Worm (Caenorhabditis elegans) whole organism, early embryonic: ENCODE data around the gene srx-122.

Experiments used
- B0310.2 ChIP-seq: sonication (generic microtip); optimal IDR thresholded peaks from 2 replicates; lab custom pipeline; 2016; ENCODE audit warnings: mild to moderate bottlenecking, missing genetic modification characterization, missing compliant biosample characterization
- aly-1 ChIP-seq: sonication (generic microtip); optimal IDR thresholded peaks from 2 replicates; lab custom pipeline; 2016; ENCODE audit warnings: missing genetic modification characterization, missing compliant biosample characterization
- ama-1 ChIP-seq: fragments of 150-350 bp; optimal IDR thresholded peaks from 2 replicates; lab custom pipeline; 2014
- ceh-13 ChIP-seq: fragments of 200-800 bp; sonication (Bioruptor generic); optimal IDR thresholded peaks from 2 replicates; lab custom pipeline; 2018; ENCODE audit warnings: mild to moderate bottlenecking, missing genetic modification characterization, missing compliant biosample characterization
- ceh-36 ChIP-seq: sonication (generic microtip); optimal IDR thresholded peaks from 2 replicates; lab custom pipeline; 2016; ENCODE audit warnings: missing genetic modification characterization, inconsistent platforms, missing compliant biosample characterization
- ets-7 ChIP-seq: sonication (generic microtip); optimal IDR thresholded peaks from 2 replicates; lab custom pipeline; 2016; ENCODE audit warnings: missing genotype, missing genetic modification characterization, missing compliant biosample characterization
- flt-1 ChIP-seq: fragments of 200-800 bp; sonication (Bioruptor generic); IDR thresholded peaks from 2 replicates; pipeline ENCODE4 v1.3.6; 2022; ENCODE audit warnings: missing genetic modification characterization, missing compliant biosample characterization
- hmbx-1 ChIP-seq: sonication (generic microtip); optimal IDR thresholded peaks from 2 replicates; lab custom pipeline; 2016; ENCODE audit warnings: mild to moderate bottlenecking, missing genetic modification characterization, missing compliant biosample characterization
- pes-1 ChIP-seq: fragments of 200-800 bp; sonication (Bioruptor generic); IDR thresholded peaks from 2 replicates; pipeline ENCODE4 v1.3.6; 2022; ENCODE audit warnings: missing genetic modification reagents, missing genetic modification characterization, missing compliant biosample characterization
- scrt-1 ChIP-seq: fragments of 200-800 bp; sonication (Bioruptor generic); IDR thresholded peaks from 2 replicates; pipeline ENCODE4 v1.3.6; 2022; ENCODE audit warnings: missing genetic modification characterization, missing compliant biosample characterization
- tbx-11 ChIP-seq: fragments of 200-800 bp; sonication (Bioruptor generic); IDR thresholded peaks from 2 replicates; pipeline ENCODE4 v1.3.6; 2022; ENCODE audit warnings: missing genetic modification characterization, missing compliant biosample characterization
- tbx-37 ChIP-seq: fragments of 200-800 bp; sonication (Bioruptor generic); conservative IDR thresholded peaks from 2 replicates; pipeline ENCODE4 v1.3.6; 2022; ENCODE audit warnings: missing genetic modification reagents, missing genetic modification characterization, missing compliant biosample characterization

DNA sequence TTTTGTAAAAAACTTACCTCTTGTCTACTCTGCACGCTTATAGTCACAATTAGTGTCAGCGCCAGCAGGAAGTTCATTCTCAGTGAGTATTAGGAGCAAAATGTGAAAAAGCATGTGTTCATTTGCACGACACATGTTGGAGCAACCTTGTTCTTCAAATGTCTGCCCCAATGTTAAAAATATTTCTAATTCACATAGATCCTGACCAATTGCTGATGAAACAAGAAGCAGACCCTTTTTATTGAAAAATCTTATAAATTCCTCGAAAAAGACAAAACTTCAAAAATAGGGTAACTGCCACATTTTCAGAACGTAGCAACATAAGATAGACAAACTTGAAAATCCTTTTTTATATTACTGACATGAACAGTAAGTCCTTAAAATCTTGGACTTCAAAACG lies 26.5 kb upstream of the srx-122 start, which contains the start of gene C17B7.8:
- no peak for TF ChIP-seq tbx-37 (GFP tag; lab: Robert Waterston, UW)
- TF ChIP-seq ama-1 = no peak
- TF ChIP-seq hmbx-1 (tag; lab: Kevin White, UChicago) = no peak
- no peak for TF ChIP-seq ceh-13 (GFP tag; lab: Kevin White, UChicago)
- TF ChIP-seq B0310.2 (tag; lab: Kevin White, UChicago) = no peak
- TF ChIP-seq flt-1 = no peak
- TF ChIP-seq ceh-36 (tag; lab: Kevin White, UChicago) = no peak
- no peak for TF ChIP-seq scrt-1 (GFP tag; lab: Robert Waterston, UW)
- no peak for TF ChIP-seq tbx-11 (GFP tag; lab: Robert Waterston, UW)
- TF ChIP-seq aly-1 (tag; lab: Kevin White, UChicago) = no peak
- no peak for TF ChIP-seq ets-7 (tag; lab: Kevin White, UChicago)
- TF ChIP-seq pes-1 (GFP tag; lab: Robert Waterston, UW) = no peak
